Fruit fly (Drosophila melanogaster): ENCODE data around the gene RpS19b.

dm6 chr3R:23942550-23942949 lies 9.2 kb upstream of the RpS19b start:
- TF ChIP-seq CG8478 (optimal IDR thresholded peaks at IDR 0.05), result no peak
- no peak for TF ChIP-seq CTCF (optimal IDR thresholded peaks at IDR 0.05)
